Worm (Caenorhabditis elegans) whole organism, mixed stage, embryonic: Measurements from ENCODE around the gene W07G4.2.

Experiments used
- ham-2 ChIP-seq: fragments of 200-800 bp; sonication (Bioruptor generic); optimal IDR thresholded peaks from 2 replicates; lab custom pipeline; 2018; ENCODE audit warnings: mild to moderate bottlenecking, missing genetic modification characterization, missing compliant biosample characterization
- lin-32 ChIP-seq: fragments of 200-800 bp; sonication (Bioruptor generic); optimal IDR thresholded peaks from 2 replicates; lab custom pipeline; 2018; ENCODE audit warnings: mild to moderate bottlenecking, missing genetic modification characterization, missing compliant biosample characterization
- mep-1 ChIP-seq: fragments of 150-350 bp; optimal IDR thresholded peaks from 2 replicates; lab custom pipeline; 2017; ENCODE audit warnings: missing biosample characterization, missing genetic modification reagents, missing genetic modification characterization, inconsistent platforms
- nhr-28 ChIP-seq: fragments of 150-350 bp; optimal IDR thresholded peaks from 2 replicates; lab custom pipeline; 2014; ENCODE audit warnings: missing biosample characterization, missing genetic modification characterization
- unc-120 ChIP-seq: sonication (generic microtip); optimal IDR thresholded peaks from 2 replicates; lab custom pipeline; 2017; ENCODE audit warnings: missing genetic modification characterization, missing compliant biosample characterization; ENCODE audit not compliant: poor library complexity, severe bottlenecking

W07G4.2 gene

DNA sequence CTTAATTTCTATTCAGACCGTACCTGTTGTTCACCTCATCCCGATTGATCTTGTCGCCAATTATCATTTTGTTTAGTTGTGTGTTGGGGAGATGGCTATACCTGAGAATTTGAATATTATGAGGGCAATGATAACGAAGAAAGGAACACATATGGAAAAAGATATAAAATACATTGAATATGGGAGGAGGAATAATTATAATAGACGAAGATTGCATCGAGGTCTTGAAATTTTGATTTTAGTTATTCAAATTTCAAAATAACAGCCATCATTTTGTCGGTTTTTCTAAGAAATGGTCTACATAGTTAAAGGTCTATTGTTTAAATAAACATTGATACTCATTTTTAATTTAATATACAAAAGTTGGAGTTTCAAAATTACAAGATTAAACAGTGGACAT, 49.3 kb downstream of the W07G4.2 start, which contains the start of gene shw-3:
TSS of gene shw-3 (minus strand) at position 101 of the 400 bp plus-strand sequence.
- TF ChIP-seq lin-32 (no peak), mep-1 (no peak), nhr-28 (tag; lab: Kevin White, UChicago) (no peak), unc-120 (tag; lab: Kevin White, UChicago) (no peak), ham-2 (peak; percentile 21)
